Worm (Caenorhabditis elegans): ENCODE results near the gene set-27.

set-27 gene

ce11 chrIII:2724992-2725220 is 24.2 kb downstream of the set-27 start, which contains the start of gene Y71H2AM.11:
Gene Y71H2AM.11 (minus strand): TSS chrIII:2725092.
- TF ChIP-seq dmd-6 (GFP tag; IDR thresholded peaks at IDR 0.05), result no peak
- TF ChIP-seq gei-8 (GFP tag; optimal IDR thresholded peaks at IDR 0.05), result no peak
- TF ChIP-seq ama-1 (optimal IDR thresholded peaks at IDR 0.05), result no peak
- no peak for TF ChIP-seq spr-3 (GFP tag; optimal IDR thresholded peaks at IDR 0.05)
- TF ChIP-seq lin-13 (GFP tag; optimal IDR thresholded peaks at IDR 0.05), result no peak
- TF ChIP-seq R02D3.7 (tag; optimal IDR thresholded peaks at IDR 0.05), result no peak
- TF ChIP-seq egl-43 (GFP tag; IDR thresholded peaks at IDR 0.05), result no peak
- TF ChIP-seq set-16 (GFP tag; IDR thresholded peaks at IDR 0.05), result no peak
- TF ChIP-seq zag-1 (tag; optimal IDR thresholded peaks at IDR 0.05), result no peak
- no peak for TF ChIP-seq fos-1 (tag; optimal IDR thresholded peaks at IDR 0.05)
- no peak for TF ChIP-seq dmd-8 (GFP tag; IDR thresholded peaks at IDR 0.05)
- TF ChIP-seq pha-4 (GFP tag; IDR thresholded peaks at IDR 0.05), result no peak
- TF ChIP-seq pha-4 (tag; optimal IDR thresholded peaks at IDR 0.05), result no peak
- TF ChIP-seq F49E8.2 (tag; optimal IDR thresholded peaks at IDR 0.05; ENCODE audit: borderline replicate concordance), result no peak
- TF ChIP-seq daf-8 (GFP tag; IDR thresholded peaks at IDR 0.05), result no peak
- TF ChIP-seq lin-29 (GFP tag; IDR thresholded peaks at IDR 0.05), result no peak
- no peak for TF ChIP-seq attf-4 (tag; optimal IDR thresholded peaks at IDR 0.05)
- no peak for TF ChIP-seq ceh-44 (GFP tag; IDR thresholded peaks at IDR 0.05)
- no peak for TF ChIP-seq rbr-2 (tag; optimal IDR thresholded peaks at IDR 0.05)
- TF ChIP-seq hlh-11 (tag; optimal IDR thresholded peaks at IDR 0.05), result no peak
- no peak for TF ChIP-seq lir-3 (tag; optimal IDR thresholded peaks at IDR 0.05)

DNA sequence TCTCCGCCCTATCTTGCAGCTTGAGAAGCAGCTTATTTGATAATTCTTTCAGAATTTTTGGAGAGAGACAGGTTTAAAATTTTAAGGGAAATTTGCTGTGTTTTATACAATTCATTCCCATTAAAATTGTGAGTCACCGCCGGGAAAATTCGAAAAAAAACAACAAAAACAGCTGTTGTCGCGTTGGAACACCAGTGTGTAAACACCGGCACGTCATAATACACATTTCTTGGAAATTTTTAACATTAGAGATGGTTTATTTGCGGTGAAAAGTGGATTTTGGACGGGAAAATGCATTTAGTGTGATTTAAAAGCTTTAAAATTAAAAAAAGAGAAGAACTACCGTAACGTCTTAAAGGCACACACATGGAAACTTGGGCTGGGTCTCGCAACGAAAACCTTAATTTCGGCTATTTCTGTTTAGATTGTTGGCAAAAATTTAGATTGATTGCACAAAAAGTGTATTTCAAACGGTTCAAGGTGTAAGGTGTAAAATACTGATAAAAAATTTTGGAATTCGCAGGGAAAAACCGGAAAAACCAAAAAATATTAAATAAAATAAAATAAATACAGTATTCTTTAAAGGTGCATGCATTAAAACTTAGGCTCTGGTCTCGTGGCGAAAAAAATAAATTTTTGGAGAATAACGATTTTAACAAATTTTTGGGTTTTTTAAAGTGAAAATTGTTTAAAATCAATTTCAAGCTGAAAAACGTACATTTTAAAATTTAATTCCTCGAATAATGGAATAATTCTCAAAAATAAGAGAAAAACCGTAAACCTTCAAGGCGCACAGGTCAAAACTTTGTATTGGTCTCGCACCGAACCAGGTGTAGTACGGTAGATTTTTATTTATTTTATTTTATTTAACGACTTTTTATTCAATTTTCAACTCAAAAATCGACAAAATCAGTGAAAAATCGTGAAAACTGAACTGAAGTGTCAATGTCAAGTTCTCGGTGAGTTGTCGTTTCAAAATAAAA is 24.8 kb downstream of the set-27 start, which contains the start of gene cosa-1:
cosa-1 (plus strand) TSS at position 896 of the 983 bp plus-strand sequence.
- peak; percentile 17 for TF ChIP-seq dve-1 (tag; optimal IDR thresholded peaks at IDR 0.05; ENCODE audit: insufficient read depth)
- peak; percentile 63 for TF ChIP-seq unc-130 (GFP tag; optimal IDR thresholded peaks at IDR 0.05)
- TF ChIP-seq pha-4 (GFP tag; IDR thresholded peaks at IDR 0.05), result no peak
- TF ChIP-seq pha-4 (tag; optimal IDR thresholded peaks at IDR 0.05), result no peak
- TF ChIP-seq lin-38 (GFP tag; IDR thresholded peaks at IDR 0.05), result 0 out of 2 replicates have a peak, but pooled peaks have one; percentile 28
- no peak for TF ChIP-seq vab-7 (GFP tag; IDR thresholded peaks at IDR 0.05)
- TF ChIP-seq daf-16 (GFP tag; optimal IDR thresholded peaks at IDR 0.05), result peak in 1 of 2 experiments; percentile 13
- TF ChIP-seq daf-16 (tag; optimal IDR thresholded peaks at IDR 0.05), result no peak
- TF ChIP-seq hlh-11 (tag; optimal IDR thresholded peaks at IDR 0.05), result peak; percentile 69
- no peak for TF ChIP-seq tra-1 (GFP tag; IDR thresholded peaks at IDR 0.05)
- TF ChIP-seq F49E8.2 (tag; optimal IDR thresholded peaks at IDR 0.05; ENCODE audit: borderline replicate concordance), result peak; percentile 86

- TF ChIP-seq lin-1 (GFP tag; IDR thresholded peaks at IDR 0.05) (peak; percentile 6; the same call in 1 of the 2 replicates), nhr-6 (tag; optimal IDR thresholded peaks at IDR 0.05) (no peak), dmd-9 (GFP tag; IDR thresholded peaks at IDR 0.05) (no peak), hlh-11 (tag; optimal IDR thresholded peaks at IDR 0.05) (peak; percentile 61), nhr-237 (tag; optimal IDR thresholded peaks at IDR 0.05) (no peak), ceh-28 (tag; optimal IDR thresholded peaks at IDR 0.05) (no peak), nhr-28 (tag; optimal IDR thresholded peaks at IDR 0.05) (peak; percentile 30), egl-43 (GFP tag; IDR thresholded peaks at IDR 0.05) (no peak), zip-11 (GFP tag; IDR thresholded peaks at IDR 0.05) (no peak), php-3 (GFP tag; IDR thresholded peaks at IDR 0.05) (no peak), vab-7 (GFP tag; IDR thresholded peaks at IDR 0.05) (no peak), ama-1 (optimal IDR thresholded peaks at IDR 0.05) (no peak), dve-1 (tag; optimal IDR thresholded peaks at IDR 0.05; ENCODE audit: insufficient read depth) (peak; percentile 40), mep-1 (tag; optimal IDR thresholded peaks at IDR 0.05) (no peak), unc-39 (tag; optimal IDR thresholded peaks at IDR 0.05) (no peak), spr-1 (tag; optimal IDR thresholded peaks at IDR 0.05) (no peak), nhr-25 (tag; optimal IDR thresholded peaks at IDR 0.05; ENCODE audit: borderline replicate concordance, insufficient read depth) (no peak), nhr-77 (tag; optimal IDR thresholded peaks at IDR 0.05) (peak; percentile 44), nhr-76 (tag; optimal IDR thresholded peaks at IDR 0.05) (no peak), ZK546.5 (tag; optimal IDR thresholded peaks at IDR 0.05) (no peak), mdt-29 (GFP tag; IDR thresholded peaks at IDR 0.05) (no peak), set-16 (GFP tag; IDR thresholded peaks at IDR 0.05) (no peak), rbr-2 (tag; optimal IDR thresholded peaks at IDR 0.05) (no peak), D1046.2 (GFP tag; IDR thresholded peaks at IDR 0.05) (no peak), Y105C5A.15 (GFP tag; IDR thresholded peaks at IDR 0.05) (no peak)
Observed at ce11 chrIII:2733606-2734183, 33.0 kb downstream of the set-27 start, which contains the start of gene Y71H2AM.12. Gene Y71H2AM.12 (minus strand): TSS chrIII:2734091.
